Worm (Caenorhabditis elegans) whole organism, late embryonic: ENCODE measurements around the gene Y62E10A.20.

ENCODE experiments used
- fkh-10 ChIP-seq: fragments of 150-350 bp; optimal IDR thresholded peaks from 2 replicates; lab custom pipeline; 2014; ENCODE audit warnings: missing biosample characterization, missing genetic modification reagents, missing genetic modification characterization
- nfya-1 ChIP-seq: sonication (generic microtip); optimal IDR thresholded peaks from 2 replicates; lab custom pipeline; 2017; ENCODE audit warnings: missing genetic modification characterization, mild to moderate bottlenecking, missing compliant biosample characterization, antibody characterized with exemption, moderate library complexity
- nhr-11 ChIP-seq: fragments of 150-350 bp; optimal IDR thresholded peaks from 2 replicates; lab custom pipeline; 2014; ENCODE audit warnings: missing biosample characterization, missing genetic modification characterization
- nhr-232 ChIP-seq: sonication (generic microtip); optimal IDR thresholded peaks from 2 replicates; lab custom pipeline; 2016; ENCODE audit warnings: missing genetic modification characterization, missing compliant biosample characterization

ce11 chrIV:13393246-13393716 is 7.4 kb upstream of the Y62E10A.20 start:
- no peak for TF ChIP-seq nhr-11 (tag; lab: Kevin White, UChicago)
- no peak for TF ChIP-seq nhr-232
- TF ChIP-seq fkh-10 (GFP tag; lab: Kevin White, UChicago): no peak
- TF ChIP-seq nfya-1: no peak
